Worm (Caenorhabditis elegans) whole organism, L4 larva: ENCODE results near the gene lin-29.

Experiments
- F37D6.2 ChIP-seq: sonication (generic microtip); optimal IDR thresholded peaks from 2 replicates; lab custom pipeline; 2016; ENCODE audit warnings: mild to moderate bottlenecking, missing genetic modification characterization, missing compliant biosample characterization
- F49E8.2 ChIP-seq: sonication (generic microtip); optimal IDR thresholded peaks from 2 replicates; lab custom pipeline; 2016; ENCODE audit warnings: missing compliant biosample characterization, mild to moderate bottlenecking, missing genetic modification characterization, borderline replicate concordance
- T20F7.1 ChIP-seq: fragments of 200-800 bp; sonication (Bioruptor generic); optimal IDR thresholded peaks from 2 replicates; lab custom pipeline; 2018; ENCODE audit warnings: mild to moderate bottlenecking, missing genetic modification characterization, missing compliant biosample characterization
- Y48G9A.11 ChIP-seq: fragments of 200-800 bp; sonication (Bioruptor generic); IDR thresholded peaks from 2 replicates; pipeline ENCODE4 v1.3.6; 2022; ENCODE audit warnings: missing genetic modification reagents, missing genetic modification characterization, missing compliant biosample characterization
- Y75B8A.6 ChIP-seq: fragments of 200-800 bp; sonication (Bioruptor generic); IDR thresholded peaks from 2 replicates; pipeline ENCODE4 v1.3.6; 2022; ENCODE audit warnings: missing genetic modification reagents, missing genetic modification characterization, missing compliant biosample characterization
- aha-1 ChIP-seq: fragments of 150-350 bp; peaks from one replicate; lab custom pipeline; 2014; ENCODE audit warnings: missing biosample characterization, missing genetic modification characterization
- ceh-28 ChIP-seq: fragments of 150-350 bp; optimal IDR thresholded peaks from 2 replicates; lab custom pipeline; 2014; ENCODE audit warnings: missing biosample characterization, missing genetic modification reagents, missing genetic modification characterization
- ceh-82 ChIP-seq: sonication (generic microtip); optimal IDR thresholded peaks from 2 replicates; lab custom pipeline; 2017; ENCODE audit warnings: missing biosample characterization, missing genetic modification characterization
- daf-16 ChIP-seq, 3 experiments: sonication (generic microtip); optimal IDR thresholded peaks; 2 replicates each; lab custom pipeline; 2016 to 2017; ENCODE audit warnings: missing genetic modification characterization in 3 of 3, missing genetic modification reagents in 3 of 3, mild to moderate bottlenecking in 2 of 3, missing compliant biosample characterization in 2 of 3, missing biosample characterization in 1 of 3, moderate library complexity in 1 of 3
- daf-19 ChIP-seq: fragments of 200-800 bp; sonication (Bioruptor generic); conservative IDR thresholded peaks from 2 replicates; pipeline ENCODE4 v1.3.6; 2022; ENCODE audit warnings: missing genetic modification characterization, missing compliant biosample characterization
- daf-8 ChIP-seq: fragments of 200-800 bp; sonication (Bioruptor generic); IDR thresholded peaks from 2 replicates; pipeline ENCODE4 v1.3.6; 2022; ENCODE audit warnings: missing genetic modification characterization, missing compliant biosample characterization
- egl-27 ChIP-seq: sonication (generic microtip); optimal IDR thresholded peaks from 3 replicates; lab custom pipeline; 2017; ENCODE audit warnings: missing biosample characterization, missing genetic modification reagents, missing genetic modification characterization
- egl-43 ChIP-seq: fragments of 200-800 bp; sonication (Bioruptor generic); IDR thresholded peaks from 2 replicates; pipeline ENCODE4 v1.3.6; 2022; ENCODE audit warnings: missing genetic modification reagents, missing genetic modification characterization, missing compliant biosample characterization
- hlh-11 ChIP-seq: fragments of 200-800 bp; sonication (Bioruptor generic); optimal IDR thresholded peaks from 2 replicates; lab custom pipeline; 2018; ENCODE audit warnings: mild to moderate bottlenecking, missing genetic modification characterization, missing compliant biosample characterization
- hmg-1.1 ChIP-seq: fragments of 200-800 bp; sonication (Bioruptor generic); IDR thresholded peaks from 2 replicates; pipeline ENCODE4 v1.3.6; 2022; ENCODE audit warnings: missing genetic modification reagents, missing genetic modification characterization, missing compliant biosample characterization
- jun-1 ChIP-seq: fragments of 150-350 bp; optimal IDR thresholded peaks from 2 replicates; lab custom pipeline; 2014; ENCODE audit warnings: missing biosample characterization, missing genetic modification reagents, missing genetic modification characterization
- lim-7 ChIP-seq: fragments of 200-800 bp; sonication (Bioruptor generic); IDR thresholded peaks from 2 replicates; pipeline ENCODE4 v1.3.6; 2022; ENCODE audit warnings: missing genetic modification characterization, missing compliant biosample characterization
- lin-1 ChIP-seq: fragments of 200-800 bp; sonication (Bioruptor generic); IDR thresholded peaks from 2 replicates; pipeline ENCODE4 v1.3.6; 2022; ENCODE audit warnings: missing genetic modification reagents, missing genetic modification characterization, missing compliant biosample characterization
- lir-3 ChIP-seq: sonication (generic microtip); optimal IDR thresholded peaks from 2 replicates; lab custom pipeline; 2016; ENCODE audit warnings: mild to moderate bottlenecking, missing genetic modification characterization, missing compliant biosample characterization
- madf-9 ChIP-seq: fragments of 200-800 bp; sonication (Bioruptor generic); conservative IDR thresholded peaks from 2 replicates; pipeline ENCODE4 v1.3.6; 2022; ENCODE audit warnings: missing genetic modification reagents, missing genetic modification characterization, missing compliant biosample characterization
- mdl-1 ChIP-seq, 2 experiments: fragments of 150-350 bp in 1 of 2; sonication (generic microtip) in 1 of 2; optimal IDR thresholded peaks; 2 replicates each; lab custom pipeline; 2014 to 2017; ENCODE audit warnings: missing biosample characterization in 2 of 2, missing genetic modification characterization in 2 of 2
- mes-2 ChIP-seq: sonication (generic microtip); optimal IDR thresholded peaks from 2 replicates; lab custom pipeline; 2016; ENCODE audit warnings: missing genotype, mild to moderate bottlenecking, missing genetic modification characterization, missing compliant biosample characterization; ENCODE audit not compliant: poor library complexity, severe bottlenecking
- mxl-2 ChIP-seq: fragments of 200-800 bp; sonication (Bioruptor generic); conservative IDR thresholded peaks from 2 replicates; pipeline ENCODE4 v1.3.6; 2022; ENCODE audit warnings: missing genetic modification reagents, missing genetic modification characterization, missing compliant biosample characterization
- nhr-10 ChIP-seq: fragments of 150-350 bp; optimal IDR thresholded peaks from 2 replicates; lab custom pipeline; 2014; ENCODE audit warnings: missing biosample characterization, missing genetic modification characterization
- nhr-102 ChIP-seq: sonication (generic microtip); optimal IDR thresholded peaks from 2 replicates; lab custom pipeline; 2016; ENCODE audit warnings: mild to moderate bottlenecking, missing genetic modification characterization, moderate library complexity, missing compliant biosample characterization
- nhr-111 ChIP-seq: fragments of 200-800 bp; sonication (Bioruptor generic); optimal IDR thresholded peaks from 2 replicates; lab custom pipeline; 2018; ENCODE audit warnings: mild to moderate bottlenecking, missing genetic modification characterization, missing compliant biosample characterization
- nhr-41 ChIP-seq: fragments of 200-800 bp; sonication (Bioruptor generic); IDR thresholded peaks from 2 replicates; pipeline ENCODE4 v1.3.6; 2022; ENCODE audit warnings: missing genetic modification reagents, missing genetic modification characterization, missing compliant biosample characterization
- nhr-42 ChIP-seq: fragments of 200-800 bp; sonication (Bioruptor generic); IDR thresholded peaks from 2 replicates; pipeline ENCODE4 v1.3.6; 2022; ENCODE audit warnings: missing genetic modification characterization, missing compliant biosample characterization
- nhr-6 ChIP-seq: fragments of 150-350 bp; optimal IDR thresholded peaks from 2 replicates; lab custom pipeline; 2014; ENCODE audit warnings: missing biosample characterization, missing genetic modification characterization
- nhr-77 ChIP-seq: fragments of 150-350 bp; optimal IDR thresholded peaks from 2 replicates; lab custom pipeline; 2014; ENCODE audit warnings: missing biosample characterization, missing genetic modification characterization
- pha-4 ChIP-seq, 2 experiments: fragments of 150-350 bp in 1 of 2; fragments of 200-800 bp in 1 of 2; sonication (Bioruptor generic) in 1 of 2; IDR thresholded peaks in 1 of 2; optimal IDR thresholded peaks in 1 of 2; 2 replicates each; pipeline versions ENCODE4 v1.3.6 to Lab custom; 2014 to 2022; ENCODE audit warnings: missing genetic modification characterization in 2 of 2, missing genetic modification reagents in 2 of 2, missing biosample characterization in 1 of 2, missing compliant biosample characterization in 1 of 2
- pqm-1 ChIP-seq: sonication (generic microtip); optimal IDR thresholded peaks from 2 replicates; lab custom pipeline; 2017; ENCODE audit warnings: missing biosample characterization, missing genetic modification characterization
- rbr-2 ChIP-seq: sonication (generic microtip); optimal IDR thresholded peaks from 2 replicates; lab custom pipeline; 2016; ENCODE audit warnings: missing genotype, missing genetic modification characterization, missing compliant biosample characterization
- set-16 ChIP-seq: fragments of 200-800 bp; sonication (Bioruptor generic); IDR thresholded peaks from 2 replicates; pipeline ENCODE4 v1.3.6; 2022; ENCODE audit warnings: missing genetic modification reagents, missing genetic modification characterization, missing compliant biosample characterization
- skn-1 ChIP-seq: fragments of 150-350 bp; optimal IDR thresholded peaks from 2 replicates; lab custom pipeline; 2014; ENCODE audit warnings: missing biosample characterization, missing genetic modification characterization
- snpc-1.2 ChIP-seq: fragments of 200-800 bp; sonication (Bioruptor generic); IDR thresholded peaks from 2 replicates; pipeline ENCODE4 v1.3.6; 2022; ENCODE audit warnings: missing genetic modification reagents, missing genetic modification characterization, missing compliant biosample characterization
- snpc-4 ChIP-seq: fragments of 150-350 bp; optimal IDR thresholded peaks from 2 replicates; lab custom pipeline; 2014; ENCODE audit warnings: missing biosample characterization, missing genetic modification characterization
- spr-3 ChIP-seq: fragments of 200-800 bp; sonication (Bioruptor generic); optimal IDR thresholded peaks from 2 replicates; lab custom pipeline; 2018; ENCODE audit warnings: mild to moderate bottlenecking, missing genetic modification characterization, missing compliant biosample characterization
- tag-97 ChIP-seq: fragments of 200-800 bp; sonication (Bioruptor generic); IDR thresholded peaks from 2 replicates; pipeline ENCODE4 v1.3.6; 2022; ENCODE audit warnings: missing genetic modification characterization, missing compliant biosample characterization
- tra-1 ChIP-seq: fragments of 200-800 bp; sonication (Bioruptor generic); IDR thresholded peaks from 2 replicates; pipeline ENCODE4 v1.3.6; 2022; ENCODE audit warnings: missing genetic modification reagents, missing genetic modification characterization, missing compliant biosample characterization
- unc-130 ChIP-seq: sonication (generic microtip); optimal IDR thresholded peaks from 2 replicates; lab custom pipeline; 2016; ENCODE audit warnings: missing genetic modification reagents, missing genetic modification characterization, missing compliant biosample characterization
- unc-39 ChIP-seq: sonication (generic microtip); optimal IDR thresholded peaks from 2 replicates; lab custom pipeline; 2017; ENCODE audit warnings: missing biosample characterization, missing genetic modification characterization
- unc-62 ChIP-seq, 3 experiments: fragments of 150-350 bp in 1 of 3; sonication (generic microtip); optimal IDR thresholded peaks in 2 of 3; peaks in 1 of 3; 1 replicate in 1 of 3; 2 replicates in 2 of 3; lab custom pipeline; 2014 to 2017; ENCODE audit warnings: missing biosample characterization in 3 of 3, missing genetic modification characterization in 3 of 3, missing genetic modification reagents in 3 of 3, missing genotype in 1 of 3
- vab-7 ChIP-seq: fragments of 200-800 bp; sonication (Bioruptor generic); IDR thresholded peaks from 2 replicates; pipeline ENCODE4 v1.3.6; 2022; ENCODE audit warnings: missing genetic modification reagents, missing genetic modification characterization, missing compliant biosample characterization
- zag-1 ChIP-seq: fragments of 150-350 bp; optimal IDR thresholded peaks from 2 replicates; lab custom pipeline; 2014; ENCODE audit warnings: missing biosample characterization, missing genetic modification characterization
- zfp-3 ChIP-seq: fragments of 200-800 bp; sonication (Bioruptor generic); conservative IDR thresholded peaks from 2 replicates; pipeline ENCODE4 v1.3.6; 2022; ENCODE audit warnings: missing genetic modification reagents, missing genetic modification characterization, missing compliant biosample characterization
- zip-11 ChIP-seq: fragments of 200-800 bp; sonication (Bioruptor generic); IDR thresholded peaks from 2 replicates; pipeline ENCODE4 v1.3.6; 2022; ENCODE audit warnings: missing genetic modification characterization, missing compliant biosample characterization
- zip-2 ChIP-seq: fragments of 150-350 bp; optimal IDR thresholded peaks from 2 replicates; lab custom pipeline; 2014; ENCODE audit warnings: missing biosample characterization, missing genetic modification characterization
- ztf-11 ChIP-seq: fragments of 150-350 bp; optimal IDR thresholded peaks from 2 replicates; lab custom pipeline; 2014; ENCODE audit warnings: missing biosample characterization, missing genetic modification characterization

The lin-29 gene

ce11 chrII:11874674-11875198, 60.4 kb downstream of the lin-29 start, which contains the start of the genes npp-3 and top-2 (continued):
- TF ChIP-seq jun-1 (peak; percentile 75), rbr-2 (tag; lab: Kevin White, UChicago) (peak; percentile 95), zfp-3 (GFP tag; lab: Robert Waterston, UW) (peak; percentile 46; the same call in 1 of the 2 replicates), mdl-1 (tag; optimal IDR thresholded peaks at IDR 0.05; lab: Kevin White, UChicago) (peak in 1 of 2 experiments; percentile 77), nhr-41 (GFP tag; lab: Robert Waterston, UW) (no peak), vab-7 (GFP tag; lab: Robert Waterston, UW) (peak; percentile 84), tra-1 (GFP tag; lab: Robert Waterston, UW) (peak; percentile 79; the same call in 1 of the 2 replicates), skn-1 (tag; lab: Kevin White, UChicago) (no peak), lim-7 (no peak), zip-11 (GFP tag; lab: Robert Waterston, UW) (no peak), pqm-1 (no peak), F49E8.2 (tag; lab: Kevin White, UChicago) (peak; percentile 89), nhr-111 (GFP tag; lab: Kevin White, UChicago) (no peak), T20F7.1 (GFP tag; lab: Kevin White, UChicago) (no peak), unc-130 (GFP tag; lab: Kevin White, UChicago) (peak; percentile 95), lin-1 (peak; percentile 40; the same call in 1 of the 2 replicates), Y48G9A.11 (GFP tag; lab: Robert Waterston, UW) (peak; percentile 87), mxl-2 (no peak), mes-2 (tag; lab: Kevin White, UChicago) (peak; percentile 94), ztf-11 (tag; lab: Kevin White, UChicago) (no peak), nhr-77 (tag; lab: Kevin White, UChicago) (peak; percentile 56), unc-62 (GFP tag; optimal IDR thresholded peaks at IDR 0.05 in 1 of 2; lab: Kevin White, UChicago) (peak in 1 of 2 experiments; percentile 99), unc-62 (tag; optimal IDR thresholded peaks at IDR 0.05; lab: Kevin White, UChicago) (no peak), pha-4 (GFP tag; IDR thresholded peaks at IDR 0.05; lab: Robert Waterston, UW) (no peak; the same call in 1 of the 2 replicates), pha-4 (tag; optimal IDR thresholded peaks at IDR 0.05; lab: Kevin White, UChicago) (peak; percentile 35), zip-2 (tag; lab: Kevin White, UChicago) (peak; percentile 64), snpc-1.2 (GFP tag; lab: Robert Waterston, UW) (peak; percentile 72), F37D6.2 (tag; lab: Kevin White, UChicago) (peak; percentile 93), daf-19 (no peak), zag-1 (no peak), daf-8 (no peak), set-16 (GFP tag; lab: Robert Waterston, UW) (peak; percentile 48; the same call in 1 of the 2 replicates), ceh-82 (no peak), aha-1 (peak; percentile 93), ceh-28 (no peak), madf-9 (GFP tag; lab: Robert Waterston, UW) (peak; percentile 53; the same call in 1 of the 2 replicates), hlh-11 (tag; lab: Kevin White, UChicago) (peak; percentile 94), egl-27 (tag; lab: Kevin White, UChicago) (no peak), lir-3 (tag; lab: Kevin White, UChicago) (peak; percentile 57), tag-97 (GFP tag; lab: Robert Waterston, UW) (no peak), nhr-102 (peak; percentile 86), daf-16 (GFP tag; optimal IDR thresholded peaks at IDR 0.05; lab: Kevin White, UChicago) (peak in 1 of 2 experiments; percentile 80), daf-16 (tag; optimal IDR thresholded peaks at IDR 0.05; lab: Kevin White, UChicago) (peak; percentile 77), nhr-10 (tag; lab: Kevin White, UChicago) (no peak), nhr-6 (tag; lab: Kevin White, UChicago) (peak; percentile 84), spr-3 (GFP tag; lab: Kevin White, UChicago) (peak; percentile 63), Y75B8A.6 (no peak), hmg-1.1 (GFP tag; lab: Robert Waterston, UW) (peak; percentile 94), egl-43 (GFP tag; lab: Robert Waterston, UW) (0 out of 2 replicates have a peak, but pooled peaks have one; percentile 52), unc-39 (tag; lab: Kevin White, UChicago) (no peak), nhr-42 (peak; percentile 74; the same call in 1 of the 2 replicates), snpc-4 (no peak)
